Fruit fly (Drosophila melanogaster) whole organism, pupa: Measurements from ENCODE around the gene kel.

Experiments used
- CG14655 ChIP-seq: fragments of 200-800 bp; sonication (Bioruptor generic); optimal IDR thresholded peaks from 3 replicates; lab custom pipeline; 2017; ENCODE audit warnings: mild to moderate bottlenecking, missing biosample characterization, missing genetic modification reagents, missing genetic modification characterization
- CG8301 ChIP-seq: fragments of 200-800 bp; sonication (Bioruptor generic); optimal IDR thresholded peaks from 2 replicates; lab custom pipeline; 2018; ENCODE audit warnings: missing biosample characterization, mild to moderate bottlenecking, missing genetic modification characterization

DNA sequence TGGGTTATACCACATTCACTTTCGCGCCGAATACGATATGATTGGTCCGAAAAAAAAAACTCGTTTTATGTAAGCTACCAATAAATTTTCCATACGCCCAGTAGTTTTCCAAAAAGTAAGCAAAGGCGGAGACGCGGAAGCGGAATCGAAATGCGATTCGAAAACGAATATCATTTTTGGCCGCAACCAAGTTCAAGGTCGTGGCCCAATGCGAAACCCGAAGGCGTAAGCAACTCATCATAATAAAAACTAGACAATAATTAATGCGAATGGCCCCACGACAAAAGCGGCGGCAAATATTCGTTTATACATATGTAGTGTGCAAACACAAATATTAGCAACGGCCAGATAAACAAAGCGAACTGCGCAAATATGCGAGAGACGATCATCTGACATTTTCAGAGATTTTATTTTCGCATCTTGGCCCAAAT, 1.4 kb downstream of the kel start:
- TF ChIP-seq CG14655 (no peak), CG8301 (no peak)
